Worm (Caenorhabditis elegans): Measurements from ENCODE around the gene Y49E10.18.
A peak's percentile ranks its signal among the peaks of the same experiment; 100 is the strongest.

The Y49E10.18 gene

DNA sequence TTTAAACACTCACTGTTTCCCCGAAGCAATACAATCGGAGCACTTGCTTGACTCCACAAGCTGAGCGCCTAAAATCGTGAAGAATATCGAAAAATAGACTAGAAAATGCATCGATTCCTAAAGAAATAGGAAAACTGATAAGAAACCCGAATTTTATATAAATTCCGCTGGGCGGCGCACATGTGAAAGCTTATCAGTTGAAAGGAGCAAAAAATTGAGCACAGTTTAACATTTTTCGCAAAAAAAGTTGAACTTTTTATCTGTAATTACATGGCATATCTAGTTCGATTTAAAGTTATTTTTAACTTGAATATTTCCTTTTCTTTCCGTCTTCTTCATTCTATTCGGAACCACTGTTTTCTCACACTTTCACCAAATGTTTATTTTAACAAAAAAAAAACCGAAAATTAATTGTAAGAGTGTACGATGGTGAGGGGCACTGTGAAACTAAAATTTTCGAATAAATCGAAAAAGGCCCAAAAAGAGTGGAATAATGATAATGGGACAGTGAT lies at the start of gene Y49E10.18:
Gene Y49E10.18, minus strand, starts transcription at position 116 of the 512 bp plus-strand sequence.
- TF ChIP-seq tab-1 (GFP tag; IDR thresholded peaks at IDR 0.05) (no peak), T22C8.4 (GFP tag; IDR thresholded peaks at IDR 0.05) (no peak), med-1 (GFP tag; optimal IDR thresholded peaks at IDR 0.05; ENCODE audit: insufficient read depth) (no peak), ztf-29 (GFP tag; IDR thresholded peaks at IDR 0.05) (no peak), klf-2 (GFP tag; conservative IDR thresholded peaks at IDR 0.05) (no peak), cog-1 (tag; optimal IDR thresholded peaks at IDR 0.05) (no peak)

DNA sequence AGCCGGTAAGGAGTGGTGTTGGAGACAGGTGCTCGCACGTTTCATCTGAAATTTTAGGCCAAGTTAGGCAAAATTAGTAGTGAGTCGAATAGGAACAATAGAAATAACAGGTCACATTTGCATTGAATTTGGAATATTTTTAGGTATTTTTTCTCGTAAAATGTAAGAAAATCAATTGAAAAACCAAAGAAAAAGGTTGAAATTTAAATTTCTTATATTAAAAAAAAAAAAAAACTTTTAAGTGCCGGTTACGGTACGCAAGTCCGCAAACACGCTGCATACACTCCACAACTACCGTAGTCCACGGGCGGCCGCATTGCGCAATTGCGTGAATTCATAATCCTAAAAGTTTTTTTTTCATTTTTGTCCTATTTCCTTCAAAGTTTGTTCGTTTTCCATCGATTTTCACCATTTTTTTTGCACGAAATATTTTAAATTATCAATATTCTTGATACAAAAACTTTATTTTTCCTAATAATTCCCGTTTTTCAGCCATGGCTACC lies 49.7 kb upstream of the Y49E10.18 start, which contains the start of the genes Y111B2A.1 and Y111B2A.2:
Gene Y111B2A.1, minus strand, starts transcription at position 51 of the 503 bp plus-strand sequence.
Gene Y111B2A.2, plus strand, starts transcription at position 493 of the 503 bp plus-strand sequence.
- no peak for TF ChIP-seq klf-2 (GFP tag; conservative IDR thresholded peaks at IDR 0.05)
- no peak for TF ChIP-seq ztf-23 (GFP tag; IDR thresholded peaks at IDR 0.05)
- TF ChIP-seq cog-1 (tag; optimal IDR thresholded peaks at IDR 0.05), result no peak
- no peak for TF ChIP-seq tab-1 (GFP tag; IDR thresholded peaks at IDR 0.05)
- TF ChIP-seq ztf-29 (GFP tag; IDR thresholded peaks at IDR 0.05), result no peak
- no peak for TF ChIP-seq ref-1 (GFP tag; conservative IDR thresholded peaks at IDR 0.05)
- TF ChIP-seq flt-1 (GFP tag; IDR thresholded peaks at IDR 0.05), result no peak
- TF ChIP-seq med-1 (GFP tag; optimal IDR thresholded peaks at IDR 0.05; ENCODE audit: insufficient read depth), result no peak
- no peak for TF ChIP-seq T22C8.4 (GFP tag; IDR thresholded peaks at IDR 0.05)

DNA sequence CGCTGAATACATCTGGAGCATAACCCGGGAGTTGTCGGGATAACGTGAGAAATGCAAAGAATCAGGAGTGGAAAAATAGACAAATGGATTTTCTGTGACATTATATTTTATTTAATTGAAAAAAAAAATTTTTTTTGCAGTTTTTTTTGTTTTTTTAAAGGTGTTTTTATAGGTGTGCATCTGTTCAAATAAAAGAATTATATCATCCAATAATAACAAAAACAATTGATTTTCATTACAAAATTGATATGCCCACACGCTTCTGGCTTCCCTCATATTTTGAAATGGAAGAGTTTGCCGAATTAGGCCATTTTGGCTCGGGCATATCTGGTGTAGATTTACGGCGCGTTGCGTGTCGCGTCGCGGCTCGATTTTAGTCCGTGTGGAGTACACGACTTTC lies 46.1 kb upstream of the Y49E10.18 start, which contains the start of gene Y49E10.25:
Gene Y49E10.25, minus strand, starts transcription at position 101 of the 400 bp plus-strand sequence.
- TF ChIP-seq flt-1 (GFP tag; IDR thresholded peaks at IDR 0.05), result no peak
- no peak for TF ChIP-seq T22C8.4 (GFP tag; IDR thresholded peaks at IDR 0.05)
- TF ChIP-seq ztf-23 (GFP tag; IDR thresholded peaks at IDR 0.05), result no peak
- no peak for TF ChIP-seq ref-1 (GFP tag; conservative IDR thresholded peaks at IDR 0.05)
- no peak for TF ChIP-seq ztf-29 (GFP tag; IDR thresholded peaks at IDR 0.05)
- no peak for TF ChIP-seq klf-2 (GFP tag; conservative IDR thresholded peaks at IDR 0.05)
- TF ChIP-seq cog-1 (tag; optimal IDR thresholded peaks at IDR 0.05), result no peak
- TF ChIP-seq tab-1 (GFP tag; IDR thresholded peaks at IDR 0.05), result no peak
- no peak for TF ChIP-seq med-1 (GFP tag; optimal IDR thresholded peaks at IDR 0.05; ENCODE audit: insufficient read depth)

DNA sequence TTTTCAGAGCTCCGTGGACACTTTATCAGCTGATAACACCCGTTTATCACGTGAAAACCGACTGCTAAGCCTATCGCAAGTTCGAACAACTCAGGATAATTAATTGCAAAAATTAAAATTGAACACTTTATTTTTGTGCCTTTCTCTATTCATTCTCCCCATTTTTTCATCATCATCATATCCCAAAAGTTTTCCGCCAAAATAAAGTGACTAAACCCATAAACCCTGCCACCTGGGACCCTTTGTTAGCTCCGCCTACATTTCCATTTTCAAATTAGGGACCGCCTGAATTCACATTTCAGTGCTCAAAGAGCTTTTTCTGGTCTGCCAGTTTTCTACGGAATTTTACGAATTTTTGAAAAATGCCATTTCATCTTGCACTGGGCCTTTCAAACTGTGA lies 38.5 kb upstream of the Y49E10.18 start, which contains the start of gene arrd-16:
Gene arrd-16, plus strand, starts transcription at position 301 of the 400 bp plus-strand sequence.
- TF ChIP-seq T22C8.4 (GFP tag; IDR thresholded peaks at IDR 0.05), result no peak
- TF ChIP-seq med-1 (GFP tag; optimal IDR thresholded peaks at IDR 0.05; ENCODE audit: insufficient read depth), result no peak
- no peak for TF ChIP-seq klf-2 (GFP tag; conservative IDR thresholded peaks at IDR 0.05)
- no peak for TF ChIP-seq cog-1 (tag; optimal IDR thresholded peaks at IDR 0.05)
- TF ChIP-seq flt-1 (GFP tag; IDR thresholded peaks at IDR 0.05), result no peak
- TF ChIP-seq tab-1 (GFP tag; IDR thresholded peaks at IDR 0.05), result no peak
- TF ChIP-seq ztf-23 (GFP tag; IDR thresholded peaks at IDR 0.05), result no peak

DNA sequence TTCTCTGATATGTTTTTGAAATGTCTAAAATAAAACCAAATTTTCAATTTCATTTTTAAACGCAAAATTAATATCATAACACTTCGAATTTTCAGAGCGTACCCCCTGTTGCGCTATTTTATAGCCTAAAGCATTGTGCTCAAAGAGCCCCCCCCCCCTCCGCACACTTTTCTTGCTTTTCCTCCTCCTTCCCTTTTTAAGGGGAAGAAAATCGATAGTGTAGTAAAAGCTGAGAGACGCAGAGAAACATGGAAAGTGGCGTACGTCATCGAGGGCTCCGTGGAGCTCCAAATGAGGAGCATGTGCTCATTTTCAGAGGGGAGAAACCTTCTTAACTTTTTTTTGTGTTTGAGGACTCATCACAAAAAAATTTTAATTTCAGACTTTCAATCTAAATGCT lies 26.6 kb upstream of the Y49E10.18 start, which contains the start of gene cccp-1:
Gene cccp-1, plus strand, starts transcription at position 377 of the 400 bp plus-strand sequence.
- TF ChIP-seq ref-1 (GFP tag; conservative IDR thresholded peaks at IDR 0.05), result no peak
- TF ChIP-seq klf-2 (GFP tag; conservative IDR thresholded peaks at IDR 0.05), result no peak
- TF ChIP-seq T22C8.4 (GFP tag; IDR thresholded peaks at IDR 0.05), result peak; percentile 77; the same call in 1 of the 2 replicates
- 0 out of 2 replicates have a peak, but pooled peaks have one; percentile 6 for TF ChIP-seq ztf-23 (GFP tag; IDR thresholded peaks at IDR 0.05)
- no peak for TF ChIP-seq ztf-29 (GFP tag; IDR thresholded peaks at IDR 0.05)
- no peak for TF ChIP-seq med-1 (GFP tag; optimal IDR thresholded peaks at IDR 0.05; ENCODE audit: insufficient read depth)
- no peak for TF ChIP-seq flt-1 (GFP tag; IDR thresholded peaks at IDR 0.05)
- no peak for TF ChIP-seq cog-1 (tag; optimal IDR thresholded peaks at IDR 0.05)
- TF ChIP-seq tab-1 (GFP tag; IDR thresholded peaks at IDR 0.05), result no peak

DNA sequence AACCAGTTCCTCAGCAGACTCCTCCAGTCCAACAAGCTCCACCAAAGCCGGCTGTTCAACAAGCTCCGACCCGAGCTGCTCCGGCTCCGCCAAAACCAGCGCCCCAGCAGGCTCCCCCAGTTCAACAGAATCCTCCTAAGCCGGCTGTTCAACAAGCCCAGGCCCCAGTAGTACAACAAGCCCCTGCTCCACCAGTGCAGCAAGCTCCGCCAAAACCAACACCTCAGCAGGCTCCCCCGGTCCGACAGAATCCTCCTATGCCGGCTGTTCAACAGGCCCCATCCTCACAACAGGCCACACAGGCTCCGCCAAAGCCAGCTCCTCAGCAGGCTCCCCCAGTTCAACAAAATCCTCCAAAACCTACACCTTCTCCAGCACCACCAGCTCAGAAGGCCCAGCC lies 24.7 kb upstream of the Y49E10.18 start:
- TF ChIP-seq T22C8.4 (GFP tag; IDR thresholded peaks at IDR 0.05), result no peak
- TF ChIP-seq ref-1 (GFP tag; conservative IDR thresholded peaks at IDR 0.05), result no peak
- no peak for TF ChIP-seq ztf-29 (GFP tag; IDR thresholded peaks at IDR 0.05)
- TF ChIP-seq klf-2 (GFP tag; conservative IDR thresholded peaks at IDR 0.05), result no peak
- TF ChIP-seq ztf-23 (GFP tag; IDR thresholded peaks at IDR 0.05), result no peak
- TF ChIP-seq tab-1 (GFP tag; IDR thresholded peaks at IDR 0.05), result no peak
- no peak for TF ChIP-seq cog-1 (tag; optimal IDR thresholded peaks at IDR 0.05)
- no peak for TF ChIP-seq flt-1 (GFP tag; IDR thresholded peaks at IDR 0.05)
- TF ChIP-seq med-1 (GFP tag; optimal IDR thresholded peaks at IDR 0.05; ENCODE audit: insufficient read depth), result no peak

DNA sequence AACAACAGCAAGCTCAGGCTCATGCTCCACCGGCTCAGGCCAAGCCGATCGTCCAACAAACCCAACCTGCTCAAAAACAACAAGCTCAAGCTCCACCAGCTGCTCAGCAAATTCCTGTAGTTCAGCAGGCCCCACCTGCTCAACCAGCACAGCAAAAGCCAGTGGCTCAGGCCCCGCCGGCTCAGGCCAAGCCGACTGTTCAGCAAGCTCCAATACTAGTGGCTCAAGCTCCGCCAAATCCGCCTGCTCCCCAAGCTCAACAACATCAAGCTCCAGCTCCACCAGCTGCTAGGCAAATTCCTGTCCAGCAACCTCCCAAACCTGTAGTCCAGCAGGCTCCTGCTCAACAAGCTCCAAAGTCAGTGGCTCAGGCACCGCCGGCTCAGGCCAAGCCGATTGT lies 23.9 kb upstream of the Y49E10.18 start:
- no peak for TF ChIP-seq T22C8.4 (GFP tag; IDR thresholded peaks at IDR 0.05)
- no peak for TF ChIP-seq ref-1 (GFP tag; conservative IDR thresholded peaks at IDR 0.05)
- TF ChIP-seq med-1 (GFP tag; optimal IDR thresholded peaks at IDR 0.05; ENCODE audit: insufficient read depth), result no peak
- no peak for TF ChIP-seq klf-2 (GFP tag; conservative IDR thresholded peaks at IDR 0.05)
- no peak for TF ChIP-seq cog-1 (tag; optimal IDR thresholded peaks at IDR 0.05)

DNA sequence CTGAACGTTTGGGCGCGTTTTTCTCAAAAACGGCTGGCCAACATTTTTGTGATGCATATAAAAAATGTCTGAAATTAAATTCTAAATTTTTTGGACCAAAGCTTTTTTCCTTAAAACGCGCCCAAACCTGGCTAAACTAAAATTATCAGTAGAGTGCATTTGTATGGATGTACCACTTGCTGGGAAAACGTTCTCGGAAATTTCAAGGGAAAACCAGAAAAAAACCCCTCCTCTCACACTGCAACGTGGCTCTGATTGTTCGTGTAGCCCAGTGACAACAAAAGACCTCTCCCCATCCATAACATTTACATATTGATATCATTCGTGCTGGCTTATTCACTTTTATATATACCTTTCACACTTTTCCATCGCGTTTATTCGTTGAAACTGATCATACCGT lies 23.0 kb upstream of the Y49E10.18 start, which contains the start of gene Y49E10.29:
Gene Y49E10.29, plus strand, starts transcription at position 301 of the 400 bp plus-strand sequence.
- TF ChIP-seq T22C8.4 (GFP tag; IDR thresholded peaks at IDR 0.05), result no peak
- no peak for TF ChIP-seq ztf-29 (GFP tag; IDR thresholded peaks at IDR 0.05)
- TF ChIP-seq tab-1 (GFP tag; IDR thresholded peaks at IDR 0.05), result no peak
- no peak for TF ChIP-seq klf-2 (GFP tag; conservative IDR thresholded peaks at IDR 0.05)
- TF ChIP-seq flt-1 (GFP tag; IDR thresholded peaks at IDR 0.05), result no peak
- TF ChIP-seq ref-1 (GFP tag; conservative IDR thresholded peaks at IDR 0.05), result no peak
- no peak for TF ChIP-seq ztf-23 (GFP tag; IDR thresholded peaks at IDR 0.05)
- TF ChIP-seq med-1 (GFP tag; optimal IDR thresholded peaks at IDR 0.05; ENCODE audit: insufficient read depth), result no peak
- TF ChIP-seq cog-1 (tag; optimal IDR thresholded peaks at IDR 0.05), result no peak

DNA sequence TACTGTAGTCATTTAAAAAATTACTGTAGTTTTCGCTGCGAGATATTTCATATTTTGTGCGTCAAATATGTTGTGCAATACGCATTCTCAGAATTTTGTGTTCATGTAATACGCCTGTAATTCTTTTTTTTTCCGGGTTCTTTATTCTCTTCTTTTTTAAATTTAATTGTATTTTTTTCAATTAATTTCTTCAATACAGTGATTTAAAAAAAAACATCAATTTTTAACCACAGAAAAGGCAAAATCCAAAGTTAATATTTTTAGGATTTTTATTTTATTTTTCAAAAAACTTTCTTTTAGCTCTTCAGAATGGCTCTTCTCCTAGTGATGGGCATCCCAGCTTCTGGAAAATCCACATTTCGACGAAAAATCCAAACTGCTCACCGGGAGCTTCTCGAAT lies 20.4 kb upstream of the Y49E10.18 start, which contains the start of gene pstk-1:
Gene pstk-1, plus strand, starts transcription at position 301 of the 400 bp plus-strand sequence.
- TF ChIP-seq tab-1 (GFP tag; IDR thresholded peaks at IDR 0.05) (no peak), T22C8.4 (GFP tag; IDR thresholded peaks at IDR 0.05) (no peak), med-1 (GFP tag; optimal IDR thresholded peaks at IDR 0.05; ENCODE audit: insufficient read depth) (no peak), flt-1 (GFP tag; IDR thresholded peaks at IDR 0.05) (no peak), ztf-29 (GFP tag; IDR thresholded peaks at IDR 0.05) (no peak), klf-2 (GFP tag; conservative IDR thresholded peaks at IDR 0.05) (no peak), ztf-23 (GFP tag; IDR thresholded peaks at IDR 0.05) (no peak), cog-1 (tag; optimal IDR thresholded peaks at IDR 0.05) (no peak), ref-1 (GFP tag; conservative IDR thresholded peaks at IDR 0.05) (no peak)
